Worm (Caenorhabditis elegans) whole organism, mixed stage, embryonic: ENCODE data around the gene ZK105.14.

Source experiments
- M03D4.4 ChIP-seq: sonication (generic microtip); optimal IDR thresholded peaks from 2 replicates; lab custom pipeline; 2017; ENCODE audit warnings: mild to moderate bottlenecking, missing genetic modification characterization, missing compliant biosample characterization
- ceh-39 ChIP-seq: fragments of 150-350 bp; optimal IDR thresholded peaks from 2 replicates; lab custom pipeline; 2014; ENCODE audit warnings: missing biosample characterization, missing genetic modification characterization
- ceh-43 ChIP-seq: fragments of 200-800 bp; sonication (Bioruptor generic); optimal IDR thresholded peaks from 2 replicates; lab custom pipeline; 2018; ENCODE audit warnings: mild to moderate bottlenecking, missing genetic modification characterization, moderate library complexity, missing compliant biosample characterization
- ceh-83 ChIP-seq: fragments of 200-800 bp; sonication (Bioruptor generic); optimal IDR thresholded peaks from 2 replicates; lab custom pipeline; 2018; ENCODE audit warnings: mild to moderate bottlenecking, missing genetic modification characterization, missing compliant biosample characterization
- ces-1 ChIP-seq: fragments of 150-350 bp; optimal IDR thresholded peaks from 2 replicates; lab custom pipeline; 2014; ENCODE audit warnings: missing biosample characterization, missing genetic modification reagents, missing genetic modification characterization
- cnd-1 ChIP-seq: fragments of 200-800 bp; sonication (Bioruptor generic); optimal IDR thresholded peaks from 2 replicates; lab custom pipeline; 2018; ENCODE audit warnings: mild to moderate bottlenecking, missing genetic modification characterization, missing compliant biosample characterization
- elt-1 ChIP-seq: sonication (generic microtip); optimal IDR thresholded peaks from 2 replicates; lab custom pipeline; 2017; ENCODE audit warnings: missing genetic modification characterization, mild to moderate bottlenecking, missing compliant biosample characterization, antibody characterized with exemption, moderate library complexity, borderline replicate concordance; ENCODE audit not compliant: insufficient read depth
- elt-3 ChIP-seq: fragments of 150-350 bp; optimal IDR thresholded peaks from 2 replicates; lab custom pipeline; 2014; ENCODE audit warnings: missing biosample characterization, missing genetic modification characterization
- flh-1 ChIP-seq: fragments of 200-800 bp; sonication (Bioruptor generic); optimal IDR thresholded peaks from 2 replicates; lab custom pipeline; 2018; ENCODE audit warnings: mild to moderate bottlenecking, missing genetic modification characterization, moderate library complexity, missing compliant biosample characterization
- ham-2 ChIP-seq: fragments of 200-800 bp; sonication (Bioruptor generic); optimal IDR thresholded peaks from 2 replicates; lab custom pipeline; 2018; ENCODE audit warnings: mild to moderate bottlenecking, missing genetic modification characterization, missing compliant biosample characterization
- hlh-1 ChIP-seq: fragments of 150-350 bp; optimal IDR thresholded peaks from 2 replicates; lab custom pipeline; 2014; ENCODE audit warnings: missing biosample characterization, missing genetic modification reagents, missing genetic modification characterization
- lin-13 ChIP-seq: fragments of 150-350 bp; optimal IDR thresholded peaks from 2 replicates; lab custom pipeline; 2014; ENCODE audit warnings: missing biosample characterization, missing genetic modification characterization
- lin-32 ChIP-seq: fragments of 200-800 bp; sonication (Bioruptor generic); optimal IDR thresholded peaks from 2 replicates; lab custom pipeline; 2018; ENCODE audit warnings: mild to moderate bottlenecking, missing genetic modification characterization, missing compliant biosample characterization
- lsy-2 ChIP-seq: fragments of 150-350 bp; optimal IDR thresholded peaks from 2 replicates; lab custom pipeline; 2014; ENCODE audit warnings: missing biosample characterization, missing genetic modification characterization
- mab-5 ChIP-seq: fragments of 150-350 bp; optimal IDR thresholded peaks from 2 replicates; lab custom pipeline; 2014; ENCODE audit warnings: missing biosample characterization, missing genetic modification characterization
- mep-1 ChIP-seq: fragments of 150-350 bp; optimal IDR thresholded peaks from 2 replicates; lab custom pipeline; 2017; ENCODE audit warnings: missing biosample characterization, missing genetic modification reagents, missing genetic modification characterization, inconsistent platforms
- mls-2 ChIP-seq: sonication (generic microtip); optimal IDR thresholded peaks from 2 replicates; lab custom pipeline; 2016; ENCODE audit warnings: mild to moderate bottlenecking, missing genetic modification characterization, moderate library complexity, missing compliant biosample characterization
- nhr-12 ChIP-seq: fragments of 150-350 bp; optimal IDR thresholded peaks from 2 replicates; lab custom pipeline; 2014; ENCODE audit warnings: missing biosample characterization, missing genetic modification characterization
- nhr-2 ChIP-seq: fragments of 150-350 bp; optimal IDR thresholded peaks from 2 replicates; lab custom pipeline; 2014; ENCODE audit warnings: missing biosample characterization, missing genetic modification characterization
- nhr-28 ChIP-seq: fragments of 150-350 bp; optimal IDR thresholded peaks from 2 replicates; lab custom pipeline; 2014; ENCODE audit warnings: missing biosample characterization, missing genetic modification characterization
- nhr-76 ChIP-seq: sonication (generic microtip); optimal IDR thresholded peaks from 2 replicates; lab custom pipeline; 2017; ENCODE audit warnings: missing biosample characterization, missing genetic modification characterization
- pha-4 ChIP-seq: fragments of 150-350 bp; optimal IDR thresholded peaks from 2 replicates; lab custom pipeline; 2018; ENCODE audit warnings: missing biosample characterization, missing genetic modification reagents, missing genetic modification characterization
- sem-2 ChIP-seq: fragments of 200-800 bp; sonication (Bioruptor generic); optimal IDR thresholded peaks from 2 replicates; lab custom pipeline; 2018; ENCODE audit warnings: mild to moderate bottlenecking, missing genetic modification characterization, missing compliant biosample characterization
- snpc-4 ChIP-seq: fragments of 150-350 bp; optimal IDR thresholded peaks from 2 replicates; lab custom pipeline; 2014; ENCODE audit warnings: missing biosample characterization, missing genetic modification characterization
- sptf-1 ChIP-seq: sonication (generic microtip); optimal IDR thresholded peaks from 2 replicates; lab custom pipeline; 2017; ENCODE audit warnings: mild to moderate bottlenecking, missing genetic modification characterization, moderate library complexity, missing compliant biosample characterization
- tbx-8 ChIP-seq: fragments of 200-800 bp; sonication (Bioruptor generic); optimal IDR thresholded peaks from 2 replicates; lab custom pipeline; 2018; ENCODE audit warnings: mild to moderate bottlenecking, missing genetic modification characterization, moderate library complexity, missing compliant biosample characterization
- unc-120 ChIP-seq: sonication (generic microtip); optimal IDR thresholded peaks from 2 replicates; lab custom pipeline; 2017; ENCODE audit warnings: missing genetic modification characterization, missing compliant biosample characterization; ENCODE audit not compliant: poor library complexity, severe bottlenecking
- unc-39 ChIP-seq: fragments of 150-350 bp; optimal IDR thresholded peaks from 2 replicates; lab custom pipeline; 2014; ENCODE audit warnings: missing biosample characterization, missing genetic modification characterization
- unc-62 ChIP-seq: fragments of 150-350 bp; optimal IDR thresholded peaks from 2 replicates; lab custom pipeline; 2014; ENCODE audit warnings: missing biosample characterization, missing genetic modification reagents, missing genetic modification characterization
- zip-8 ChIP-seq: fragments of 150-350 bp; optimal IDR thresholded peaks from 2 replicates; lab custom pipeline; 2014; ENCODE audit warnings: missing biosample characterization, missing genetic modification characterization
- ztf-11 ChIP-seq: fragments of 150-350 bp; optimal IDR thresholded peaks from 2 replicates; lab custom pipeline; 2014; ENCODE audit warnings: missing biosample characterization, missing genetic modification characterization

Gene ZK105.14

DNA sequence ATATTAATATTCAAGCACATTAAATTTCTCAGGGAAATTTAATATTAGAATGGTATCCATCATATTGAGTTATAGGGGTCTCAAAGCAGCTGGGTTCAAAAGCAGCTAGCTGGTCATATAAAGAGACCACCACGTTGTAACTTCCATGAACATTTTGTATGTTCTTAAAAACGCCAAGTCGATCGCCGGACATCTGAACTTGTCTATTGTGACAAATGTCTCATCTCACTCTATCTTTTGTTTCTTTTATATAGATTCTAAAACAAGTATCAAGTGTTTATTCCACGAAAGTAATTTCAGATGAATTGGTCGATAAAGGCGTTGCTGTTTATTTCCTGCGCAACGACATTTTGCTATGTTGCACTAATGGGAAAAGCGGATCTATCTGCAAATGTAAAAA lies 25.0 kb downstream of the ZK105.14 start, which contains the start of gene ZK105.3:
ZK105.3 (plus strand) TSS at position 301 of the 400 bp plus-strand sequence.
- TF ChIP-seq ceh-83 (GFP tag; lab: Kevin White, UChicago) (no peak), unc-120 (tag; lab: Kevin White, UChicago) (no peak), ztf-11 (tag; lab: Kevin White, UChicago) (no peak), hlh-1 (tag; lab: Kevin White, UChicago) (no peak), nhr-76 (tag; lab: Kevin White, UChicago) (no peak), ces-1 (GFP tag; lab: Kevin White, UChicago) (no peak), zip-8 (no peak), mep-1 (tag; lab: Kevin White, UChicago) (no peak), elt-1 (tag; lab: Kevin White, UChicago) (no peak), sem-2 (GFP tag; lab: Kevin White, UChicago) (no peak), M03D4.4 (no peak), cnd-1 (tag; lab: Kevin White, UChicago) (no peak), ceh-39 (no peak), lsy-2 (tag; lab: Kevin White, UChicago) (no peak), unc-62 (GFP tag; lab: Kevin White, UChicago) (no peak), nhr-28 (tag; lab: Kevin White, UChicago) (no peak), sptf-1 (tag; lab: Kevin White, UChicago) (no peak), snpc-4 (no peak), flh-1 (no peak), lin-32 (GFP tag; lab: Kevin White, UChicago) (no peak)

- no peak for TF ChIP-seq cnd-1 (tag; lab: Kevin White, UChicago)
- TF ChIP-seq mep-1 (tag; lab: Kevin White, UChicago) = no peak
- TF ChIP-seq unc-120 (tag; lab: Kevin White, UChicago) = no peak
- no peak for TF ChIP-seq zip-8
- TF ChIP-seq nhr-28 (tag; lab: Kevin White, UChicago) = no peak
- TF ChIP-seq ham-2 (GFP tag; lab: Kevin White, UChicago) = no peak
- TF ChIP-seq mab-5 = no peak
- no peak for TF ChIP-seq ceh-39
- TF ChIP-seq nhr-2 (tag; lab: Kevin White, UChicago) = no peak
- TF ChIP-seq, all 35 proteins: peak for 0
These were observed 28.5 kb downstream of the ZK105.14 start, which contains the start of gene C12D5.10 for ce11 chrV:7693394-7693793. TSS of gene C12D5.10 (minus strand) at chrV:7693494.

ce11 chrV:7690637-7691036 lies 31.2 kb downstream of the ZK105.14 start:
- TF ChIP-seq mls-2 (tag; lab: Kevin White, UChicago) (no peak), cnd-1 (tag; lab: Kevin White, UChicago) (no peak), snpc-4 (no peak), M03D4.4 (no peak), elt-3 (tag; lab: Kevin White, UChicago) (no peak)

DNA sequence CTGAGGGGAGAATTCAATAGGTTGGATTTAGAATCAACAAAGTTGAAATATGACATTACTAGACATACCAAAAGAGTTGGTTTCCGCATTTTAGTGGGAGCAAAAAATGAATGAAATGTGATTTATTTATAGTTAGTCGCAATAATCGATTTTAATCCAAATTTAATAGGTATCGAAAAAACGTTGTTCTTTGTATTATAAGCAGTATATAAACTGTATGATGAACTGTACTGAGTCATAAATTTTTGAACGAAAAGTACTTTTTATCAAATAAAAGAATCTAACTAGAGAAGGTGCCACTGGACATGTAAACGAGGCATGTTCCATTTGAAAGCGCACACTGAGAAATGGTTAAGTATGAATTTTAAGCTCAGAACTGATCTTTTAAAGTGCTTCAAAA lies 32.0 kb downstream of the ZK105.14 start, which contains the start of gene C12D5.9:
C12D5.9 (minus strand) TSS at position 101 of the 400 bp plus-strand sequence.
- no peak for TF ChIP-seq sem-2 (GFP tag; lab: Kevin White, UChicago)
- no peak for TF ChIP-seq nhr-12 (tag; lab: Kevin White, UChicago)
- no peak for TF ChIP-seq M03D4.4
- no peak for TF ChIP-seq ztf-11 (tag; lab: Kevin White, UChicago)
- no peak for TF ChIP-seq elt-1 (tag; lab: Kevin White, UChicago)
- TF ChIP-seq ceh-43 (GFP tag; lab: Kevin White, UChicago) = no peak
- no peak for TF ChIP-seq unc-120 (tag; lab: Kevin White, UChicago)
- no peak for TF ChIP-seq mls-2 (tag; lab: Kevin White, UChicago)
- TF ChIP-seq mep-1 (tag; lab: Kevin White, UChicago) = no peak
- no peak for TF ChIP-seq elt-3 (tag; lab: Kevin White, UChicago)
- TF ChIP-seq pha-4 = no peak
- no peak for TF ChIP-seq unc-39 (tag; lab: Kevin White, UChicago)
- TF ChIP-seq cnd-1 (tag; lab: Kevin White, UChicago) = no peak
- no peak for TF ChIP-seq hlh-1 (tag; lab: Kevin White, UChicago)
- TF ChIP-seq ces-1 (GFP tag; lab: Kevin White, UChicago) = no peak
- no peak for TF ChIP-seq nhr-2 (tag; lab: Kevin White, UChicago)
- no peak for TF ChIP-seq sptf-1 (tag; lab: Kevin White, UChicago)
- TF ChIP-seq lin-13 (tag; lab: Kevin White, UChicago) = no peak
- TF ChIP-seq unc-62 (GFP tag; lab: Kevin White, UChicago) = no peak

DNA sequence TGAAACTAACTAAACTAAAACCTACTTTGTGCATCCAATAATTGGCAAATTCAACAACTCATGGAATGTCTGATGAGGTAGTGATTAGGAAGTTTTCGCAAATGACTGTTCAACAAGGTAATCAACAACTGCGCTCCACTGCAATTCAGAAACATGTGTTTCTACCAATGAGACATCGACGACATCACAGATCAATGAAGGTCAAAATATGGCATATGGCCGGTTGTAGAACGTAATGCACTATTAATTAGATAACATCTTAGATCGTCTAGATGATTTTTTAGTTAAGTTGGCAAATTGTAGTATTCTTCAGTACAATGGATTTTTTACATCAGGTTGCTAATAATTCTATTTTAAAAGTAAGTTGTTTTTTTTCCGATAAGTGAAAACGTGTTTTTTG lies 35.7 kb downstream of the ZK105.14 start, which contains the start of the genes nhr-94 and nhr-152:
nhr-94 (minus strand) TSS at position 147 of the 400 bp plus-strand sequence.
nhr-152 (plus strand) TSS at position 162 of the 400 bp plus-strand sequence.
- no peak for TF ChIP-seq ceh-39
- TF ChIP-seq nhr-2 (tag; lab: Kevin White, UChicago) = peak; percentile 81
- no peak for TF ChIP-seq lsy-2 (tag; lab: Kevin White, UChicago)
- peak; percentile 49 for TF ChIP-seq elt-1 (tag; lab: Kevin White, UChicago)
- no peak for TF ChIP-seq tbx-8 (GFP tag; lab: Kevin White, UChicago)
- no peak for TF ChIP-seq flh-1
- no peak for TF ChIP-seq mls-2 (tag; lab: Kevin White, UChicago)
